Worm (Caenorhabditis elegans): ENCODE results near the gene dpl-1.

The dpl-1 gene

ce11 chrII:9170048-9170447 is 338 bp downstream of the dpl-1 start:
- no peak for TF ChIP-seq nhr-237 (tag; optimal IDR thresholded peaks at IDR 0.05)
- no peak for TF ChIP-seq sea-2 (GFP tag; optimal IDR thresholded peaks at IDR 0.05)

DNA sequence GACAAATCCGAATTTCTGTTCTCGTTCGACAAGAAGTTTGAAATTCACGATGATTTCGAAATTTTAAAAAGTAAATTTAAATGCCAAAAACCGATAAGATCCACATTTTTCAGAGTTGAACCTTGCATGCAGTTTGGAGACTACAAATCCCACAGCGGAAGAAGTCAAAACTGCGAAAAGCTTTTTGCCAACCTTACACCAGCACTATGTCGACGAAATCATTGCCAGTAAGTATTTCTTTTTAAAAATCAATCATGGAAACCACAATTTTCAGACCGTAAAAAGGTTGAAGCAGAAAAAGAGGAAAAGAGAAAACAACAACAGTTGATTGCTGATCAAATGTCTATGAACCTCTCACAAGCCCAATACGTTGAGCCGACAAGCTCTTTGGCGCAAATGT is 1.1 kb downstream of the dpl-1 start:
- TF ChIP-seq nfya-1 (tag; optimal IDR thresholded peaks at IDR 0.05; ENCODE audit: insufficient read depth) (no peak), nhr-67 (tag; optimal IDR thresholded peaks at IDR 0.05) (no peak), unc-39 (tag; optimal IDR thresholded peaks at IDR 0.05) (no peak), eor-1 (tag; optimal IDR thresholded peaks at IDR 0.05) (no peak)

DNA sequence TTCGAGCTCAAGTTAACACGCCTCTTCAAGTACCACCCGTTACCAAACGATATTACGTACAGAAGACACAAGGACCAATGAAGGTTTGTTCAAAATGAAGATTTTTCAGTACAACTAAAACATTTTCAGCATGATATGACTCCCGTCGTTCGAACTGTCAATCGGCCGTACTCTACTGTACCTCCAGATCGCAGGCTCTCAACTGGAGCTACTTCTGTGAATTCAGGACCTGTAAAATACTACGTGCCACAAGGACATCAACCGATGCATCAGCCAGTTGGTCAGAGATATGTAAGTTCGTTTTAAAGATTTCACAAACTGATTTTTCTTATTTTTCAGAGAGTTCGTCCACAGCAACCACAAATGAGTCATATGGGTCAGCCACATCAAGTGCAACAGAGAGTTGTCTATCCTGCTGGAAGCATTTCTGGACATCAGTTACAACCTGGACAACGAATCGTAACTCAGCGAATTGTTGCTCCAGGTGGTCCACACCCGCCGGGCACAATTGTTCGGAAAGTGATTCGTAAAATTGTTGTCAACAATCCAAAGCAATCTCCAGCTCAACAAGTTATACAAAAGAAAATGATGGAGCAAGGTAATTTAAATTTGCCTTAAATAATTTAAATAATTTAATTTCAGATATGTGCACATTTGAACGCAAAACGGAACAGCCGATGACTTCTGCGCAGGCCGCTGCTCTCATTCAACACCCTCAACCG is 1.9 kb downstream of the dpl-1 start:
- TF ChIP-seq elt-2 (tag; optimal IDR thresholded peaks at IDR 0.05) (no peak), daf-12 (tag; optimal IDR thresholded peaks at IDR 0.05) (no peak), unc-39 (tag; optimal IDR thresholded peaks at IDR 0.05) (no peak), nhr-25 (tag; optimal IDR thresholded peaks at IDR 0.05) (no peak), lin-39 (tag; optimal IDR thresholded peaks at IDR 0.05) (no peak), lsy-12 (tag; optimal IDR thresholded peaks at IDR 0.05) (no peak)

- no peak for TF ChIP-seq nhr-12 (tag; optimal IDR thresholded peaks at IDR 0.05)
- TF ChIP-seq nhr-28 (tag; optimal IDR thresholded peaks at IDR 0.05): no peak
Measured at ce11 chrII:9172849-9173248, 3.1 kb downstream of the dpl-1 start, which contains the start of gene T23G7.2. Gene T23G7.2, minus strand, starts transcription at chrII:9172949.

DNA sequence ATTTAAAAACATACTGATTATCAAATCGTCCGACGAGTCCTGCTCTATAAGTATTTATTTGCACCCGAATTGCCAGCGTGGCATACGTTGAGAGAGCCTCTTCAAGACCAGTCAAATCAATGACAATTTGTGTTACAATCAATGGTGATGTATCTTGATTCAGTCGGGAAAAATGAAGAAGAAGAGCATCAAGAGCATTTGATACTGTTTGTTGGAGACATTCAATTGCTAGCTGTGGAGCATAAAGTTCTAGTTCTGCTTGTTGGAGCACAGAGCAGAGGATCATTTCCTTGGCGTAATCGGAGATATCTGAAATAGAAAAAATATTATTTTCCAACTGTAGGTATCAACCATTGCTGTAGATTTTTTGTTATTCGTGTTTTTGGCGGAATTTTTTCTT is 3.8 kb downstream of the dpl-1 start:
- TF ChIP-seq nhr-23 (tag; optimal IDR thresholded peaks at IDR 0.05) (no peak), lin-39 (tag; optimal IDR thresholded peaks at IDR 0.05) (no peak), R02D3.7 (tag; optimal IDR thresholded peaks at IDR 0.05) (no peak), nhr-25 (tag; optimal IDR thresholded peaks at IDR 0.05) (no peak)

ce11 chrII:9176523-9176922 is 6.8 kb downstream of the dpl-1 start:
- TF ChIP-seq elt-3 (tag; optimal IDR thresholded peaks at IDR 0.05): no peak
- no peak for TF ChIP-seq ceh-82 (tag; optimal IDR thresholded peaks at IDR 0.05)
- no peak for TF ChIP-seq nhr-23 (tag; optimal IDR thresholded peaks at IDR 0.05)
- no peak for TF ChIP-seq egl-27 (tag; optimal IDR thresholded peaks at IDR 0.05)
- no peak for TF ChIP-seq nhr-43 (tag; optimal IDR thresholded peaks at IDR 0.05; ENCODE audit: poor library complexity, severe bottlenecking)
- TF ChIP-seq eor-1 (tag; optimal IDR thresholded peaks at IDR 0.05): no peak
- TF ChIP-seq zag-1 (tag; optimal IDR thresholded peaks at IDR 0.05): no peak
- TF ChIP-seq hmg-11 (tag; optimal IDR thresholded peaks at IDR 0.05): no peak
- TF ChIP-seq daf-12 (tag; optimal IDR thresholded peaks at IDR 0.05): no peak
- no peak for TF ChIP-seq nfya-1 (tag; optimal IDR thresholded peaks at IDR 0.05; ENCODE audit: insufficient read depth)
- TF ChIP-seq mml-1 (tag; optimal IDR thresholded peaks at IDR 0.05): no peak
- TF ChIP-seq nhr-28 (tag; optimal IDR thresholded peaks at IDR 0.05): no peak
- no peak for TF ChIP-seq ama-1 (optimal IDR thresholded peaks at IDR 0.05)
- TF ChIP-seq tbx-2 (tag; optimal IDR thresholded peaks at IDR 0.05): no peak
- TF ChIP-seq ceh-16 (tag; optimal IDR thresholded peaks at IDR 0.05): no peak
- no peak for TF ChIP-seq nhr-76 (tag; optimal IDR thresholded peaks at IDR 0.05)

DNA sequence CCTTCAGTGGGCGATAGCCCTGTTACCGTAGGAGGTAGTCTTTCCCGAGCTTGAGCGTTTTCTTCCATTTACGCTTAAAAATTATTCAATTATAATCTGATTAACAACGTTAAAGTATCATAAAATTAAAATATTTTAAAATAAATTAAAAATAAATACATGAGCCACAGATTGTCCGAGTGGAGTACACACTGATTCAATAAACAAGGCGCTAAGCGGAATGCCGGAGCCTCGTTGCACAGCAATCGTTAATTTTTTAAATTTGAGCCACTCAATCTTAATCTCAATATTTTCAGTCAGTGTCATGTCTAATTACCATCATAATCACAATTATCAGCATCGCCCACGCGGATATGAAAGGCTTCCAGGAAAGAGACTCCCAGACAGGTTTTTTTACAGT is 7.4 kb downstream of the dpl-1 start, which contains the start of the genes sec-5 and pir-1:
sec-5 (minus strand) TSS at position 73 of the 400 bp plus-strand sequence.
pir-1 (plus strand) TSS at position 221 of the 400 bp plus-strand sequence.
- TF ChIP-seq nhr-12 (tag; optimal IDR thresholded peaks at IDR 0.05) (no peak), mdl-1 (tag; optimal IDR thresholded peaks at IDR 0.05) (no peak), pha-4 (tag; optimal IDR thresholded peaks at IDR 0.05) (peak; percentile 82), unc-62 (GFP tag; optimal IDR thresholded peaks at IDR 0.05) (no peak), nfya-1 (tag; optimal IDR thresholded peaks at IDR 0.05; ENCODE audit: insufficient read depth) (peak; percentile 45), lin-15B (tag; optimal IDR thresholded peaks at IDR 0.05) (peak; percentile 58), ceh-82 (tag; optimal IDR thresholded peaks at IDR 0.05) (no peak), elt-2 (tag; optimal IDR thresholded peaks at IDR 0.05) (peak; percentile 16), hmg-11 (tag; optimal IDR thresholded peaks at IDR 0.05) (peak; percentile 23), ZK546.5 (tag; optimal IDR thresholded peaks at IDR 0.05) (no peak), sea-2 (GFP tag; optimal IDR thresholded peaks at IDR 0.05) (no peak), nhr-11 (tag; optimal IDR thresholded peaks at IDR 0.05) (no peak), lin-39 (tag; optimal IDR thresholded peaks at IDR 0.05) (peak; percentile 48), ztf-4 (tag; optimal IDR thresholded peaks at IDR 0.05) (no peak), nhr-28 (tag; optimal IDR thresholded peaks at IDR 0.05) (no peak), egl-5 (tag; optimal IDR thresholded peaks at IDR 0.05) (peak; percentile 40), nhr-77 (tag; optimal IDR thresholded peaks at IDR 0.05) (no peak)

Data from whole organism, L3 larva.